Worm (Caenorhabditis elegans) whole organism, L1 larva: ENCODE measurements around the gene pat-6.

Source experiments
- blmp-1 ChIP-seq: fragments of 150-350 bp; optimal IDR thresholded peaks from 2 replicates; lab custom pipeline; 2014; ENCODE audit warnings: missing biosample characterization, missing genetic modification characterization
- grh-1 ChIP-seq: fragments of 200-800 bp; sonication (Bioruptor generic); IDR thresholded peaks from 2 replicates; pipeline ENCODE4 v1.3.6; 2022; ENCODE audit warnings: missing genetic modification reagents, missing genetic modification characterization, missing compliant biosample characterization
- nhr-12 ChIP-seq: sonication (generic microtip); optimal IDR thresholded peaks from 2 replicates; lab custom pipeline; 2017; ENCODE audit warnings: missing biosample characterization, missing genetic modification characterization
- nhr-47 ChIP-seq: sonication (generic microtip); optimal IDR thresholded peaks from 2 replicates; lab custom pipeline; 2016; ENCODE audit warnings: mild to moderate bottlenecking, missing genetic modification characterization, moderate library complexity, missing compliant biosample characterization
- nhr-77 ChIP-seq: fragments of 150-350 bp; optimal IDR thresholded peaks from 2 replicates; lab custom pipeline; 2014; ENCODE audit warnings: missing biosample characterization, missing genetic modification characterization
- pqm-1 ChIP-seq: sonication (generic microtip); optimal IDR thresholded peaks from 3 replicates; lab custom pipeline; 2017; ENCODE audit warnings: missing biosample characterization, missing genetic modification characterization
- unc-130 ChIP-seq: fragments of 150-350 bp; optimal IDR thresholded peaks from 2 replicates; lab custom pipeline; 2017; ENCODE audit warnings: missing biosample characterization, missing genetic modification characterization, inconsistent platforms

- no peak for TF ChIP-seq grh-1 (GFP tag; lab: Robert Waterston, UW)
- TF ChIP-seq pqm-1 (tag; lab: Kevin White, UChicago), result no peak
- TF ChIP-seq blmp-1, result no peak
- no peak for TF ChIP-seq nhr-47 (tag; lab: Kevin White, UChicago)
- no peak for TF ChIP-seq nhr-12 (tag; lab: Kevin White, UChicago)
- no peak for TF ChIP-seq nhr-77
- TF ChIP-seq unc-130 (tag; lab: Kevin White, UChicago), result no peak
These were observed 19.2 kb downstream of the pat-6 start, which contains the start of gene aass-1 for ce11 chrIV:244843-245242.
